Fruit fly (Drosophila melanogaster): ENCODE measurements around the gene Gpdh3.

The Gpdh3 gene

DNA sequence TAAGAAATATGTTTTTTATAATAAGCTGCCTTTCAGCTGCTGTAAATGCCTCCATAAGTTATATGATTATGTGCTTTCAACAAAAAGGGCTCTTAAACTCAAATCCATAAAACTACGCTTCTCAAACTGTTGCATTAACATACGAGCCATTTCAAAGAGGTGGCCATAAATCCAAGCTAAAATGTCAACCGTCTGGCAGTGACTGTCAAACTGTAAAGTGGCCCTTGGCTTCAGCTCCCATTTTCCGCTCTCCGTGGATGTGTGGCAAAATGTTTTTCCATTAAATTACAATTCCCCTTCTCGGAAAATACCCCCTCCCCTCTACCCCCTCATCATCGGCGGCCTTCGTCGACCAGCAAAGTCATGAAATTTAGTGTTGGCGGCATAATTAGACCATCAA lies 39.1 kb upstream of the Gpdh3 start:
- no peak for TF ChIP-seq CG4318 (GFP tag; optimal IDR thresholded peaks at IDR 0.05)
- no peak for TF ChIP-seq cyc (GFP tag; optimal IDR thresholded peaks at IDR 0.05)
- TF ChIP-seq CG8632 (GFP tag; optimal IDR thresholded peaks at IDR 0.05), result no peak
- no peak for TF ChIP-seq fkh (GFP tag; optimal IDR thresholded peaks at IDR 0.05)
- no peak for TF ChIP-seq topi (GFP tag; optimal IDR thresholded peaks at IDR 0.05)
- TF ChIP-seq Eip78C (GFP tag), result no peak
- no peak for TF ChIP-seq fd85E (GFP tag; optimal IDR thresholded peaks at IDR 0.05)
- no peak for TF ChIP-seq fd59A (GFP tag; optimal IDR thresholded peaks at IDR 0.05)
- no peak for TF ChIP-seq Sox15 (GFP tag; optimal IDR thresholded peaks at IDR 0.05)
- TF ChIP-seq CG8119 (GFP tag; IDR thresholded peaks at IDR 0.05), result no peak

DNA sequence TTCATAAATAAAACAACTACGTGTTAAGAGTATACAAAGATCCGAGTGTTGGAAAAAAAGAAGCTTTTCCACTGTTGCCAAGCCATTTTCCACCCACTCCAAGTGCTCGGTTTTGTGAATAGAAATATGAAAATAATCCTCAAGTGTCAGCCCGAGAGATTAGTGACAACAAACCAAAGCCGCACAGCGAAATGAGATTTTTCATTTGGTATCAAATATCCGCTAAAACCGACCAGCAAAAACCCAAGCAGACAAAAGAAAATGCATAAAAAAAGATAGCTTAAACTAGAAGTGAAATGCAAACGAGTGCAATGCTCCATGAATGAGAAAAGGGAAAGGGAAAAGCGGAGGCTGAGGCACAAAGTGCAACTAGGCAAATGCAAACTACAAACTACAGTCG lies 30.4 kb upstream of the Gpdh3 start, which contains the start of gene rdhB:
rdhB (plus strand) TSS at position 301 of the 400 bp plus-strand sequence.
- no peak for TF ChIP-seq Blimp-1 (GFP tag; optimal IDR thresholded peaks at IDR 0.05)
- TF ChIP-seq CG15336 (GFP tag; IDR thresholded peaks at IDR 0.05), result no peak
- TF ChIP-seq CG3919 (GFP tag; optimal IDR thresholded peaks at IDR 0.05), result no peak
- TF ChIP-seq CG9139 (GFP tag; optimal IDR thresholded peaks at IDR 0.05), result no peak
- TF ChIP-seq pdm3 (GFP tag; optimal IDR thresholded peaks at IDR 0.05), result no peak
- no peak for TF ChIP-seq CG8319 (GFP tag; optimal IDR thresholded peaks at IDR 0.05)
- no peak for TF ChIP-seq CG16779 (tag; optimal IDR thresholded peaks at IDR 0.05)
- no peak for TF ChIP-seq CG11294 (GFP tag; IDR thresholded peaks at IDR 0.05)
- TF ChIP-seq svp (GFP tag), result no peak
- no peak for TF ChIP-seq Hr39 (GFP tag; optimal IDR thresholded peaks at IDR 0.05)
- TF ChIP-seq CG6854 (GFP tag; optimal IDR thresholded peaks at IDR 0.05), result no peak
- no peak for TF ChIP-seq CG1621 (tag; optimal IDR thresholded peaks at IDR 0.05)
- TF ChIP-seq Eip93F (GFP tag; optimal IDR thresholded peaks at IDR 0.05), result no peak
- no peak for TF ChIP-seq CG6792 (GFP tag; optimal IDR thresholded peaks at IDR 0.05)
- no peak for TF ChIP-seq salr (GFP tag; optimal IDR thresholded peaks at IDR 0.05)
- TF ChIP-seq Hr38 (GFP tag; optimal IDR thresholded peaks at IDR 0.05), result no peak

DNA sequence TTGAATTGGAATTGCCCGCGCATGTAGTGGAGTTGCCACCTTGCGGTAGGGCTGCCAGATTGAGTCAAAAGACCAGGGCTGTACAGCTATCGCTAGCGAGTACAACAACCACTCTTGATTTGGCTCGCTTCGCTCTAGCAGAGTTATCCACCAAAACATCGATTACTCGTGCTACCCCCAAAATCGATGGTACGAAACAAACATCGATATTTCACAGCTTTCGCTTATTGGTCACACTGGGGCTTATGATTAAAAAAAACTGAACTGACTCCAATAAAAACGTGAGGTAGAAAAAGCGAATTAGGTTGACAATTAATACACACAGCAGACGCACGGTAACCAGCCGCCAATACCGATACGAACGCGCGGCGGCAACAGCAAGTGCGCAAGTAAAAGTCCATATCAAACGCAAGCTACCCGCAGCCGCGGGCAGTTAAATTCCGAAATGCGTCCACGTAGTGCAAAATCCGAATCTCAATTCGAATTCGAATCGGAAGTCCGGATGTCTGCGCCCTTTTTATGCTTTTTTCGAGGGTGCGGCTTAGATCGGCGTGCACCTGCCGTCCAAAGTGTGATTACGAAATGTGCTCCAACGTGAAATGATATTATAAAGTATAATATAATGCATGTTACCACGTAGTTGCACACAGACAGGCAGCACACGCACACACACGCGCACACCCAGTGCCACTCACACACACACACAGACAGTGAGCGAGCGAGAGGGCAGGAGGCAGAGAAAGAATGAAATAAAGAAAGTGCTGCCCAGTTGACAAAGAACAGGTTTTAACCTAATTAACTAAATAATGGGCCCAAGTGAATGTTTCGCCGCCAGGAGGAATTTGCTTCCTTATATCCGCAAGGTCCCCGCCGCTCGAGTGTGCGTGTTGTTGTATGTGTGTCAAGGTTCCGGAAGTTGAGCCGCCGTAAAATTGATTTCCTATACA lies 25.1 kb upstream of the Gpdh3 start, which contains the start of gene Sar1:
Sar1 (plus strand) TSS at position 222 of the 947 bp plus-strand sequence.
- no peak for TF ChIP-seq Gug (GFP tag; IDR thresholded peaks at IDR 0.05)
- peak; percentile 1 for TF ChIP-seq CG3919 (GFP tag; optimal IDR thresholded peaks at IDR 0.05)
- no peak for TF ChIP-seq fd85E (GFP tag; optimal IDR thresholded peaks at IDR 0.05)
- no peak for TF ChIP-seq CG3032 (tag; optimal IDR thresholded peaks at IDR 0.05)
- TF ChIP-seq CG9139 (GFP tag; optimal IDR thresholded peaks at IDR 0.05), result no peak
- TF ChIP-seq dac (GFP tag; optimal IDR thresholded peaks at IDR 0.05), result no peak
- peak; percentile 71 for TF ChIP-seq Sox14 (GFP tag; optimal IDR thresholded peaks at IDR 0.05)
- no peak for TF ChIP-seq CG7368 (GFP tag; optimal IDR thresholded peaks at IDR 0.05)
- no peak for TF ChIP-seq salr (GFP tag; optimal IDR thresholded peaks at IDR 0.05)
- no peak for TF ChIP-seq CG6792 (GFP tag; optimal IDR thresholded peaks at IDR 0.05)
- TF ChIP-seq CG6163 (GFP tag; IDR thresholded peaks at IDR 0.05), result no peak
- peak; percentile 75 for TF ChIP-seq vri (GFP tag; optimal IDR thresholded peaks at IDR 0.05)
- no peak for TF ChIP-seq CG15336 (GFP tag; IDR thresholded peaks at IDR 0.05)
- no peak for TF ChIP-seq topi (GFP tag; optimal IDR thresholded peaks at IDR 0.05)
- TF ChIP-seq spab (GFP tag; optimal IDR thresholded peaks at IDR 0.05), result no peak
- TF ChIP-seq achi (GFP tag; optimal IDR thresholded peaks at IDR 0.05), result no peak
- no peak for TF ChIP-seq Hr38 (GFP tag; optimal IDR thresholded peaks at IDR 0.05)
- no peak for TF ChIP-seq net (GFP tag; optimal IDR thresholded peaks at IDR 0.05)
- TF ChIP-seq Ets96B (tag; optimal IDR thresholded peaks at IDR 0.05), result no peak
- TF ChIP-seq CG11762 (GFP tag; optimal IDR thresholded peaks at IDR 0.05; ENCODE audit: insufficient read depth), result no peak
- TF ChIP-seq fkh (GFP tag; optimal IDR thresholded peaks at IDR 0.05), result no peak
- TF ChIP-seq ss (GFP tag; optimal IDR thresholded peaks at IDR 0.05), result peak; percentile 44 to 60
- TF ChIP-seq Sox15 (GFP tag; optimal IDR thresholded peaks at IDR 0.05), result no peak
- no peak for TF ChIP-seq lz (GFP tag; optimal IDR thresholded peaks at IDR 0.05)
- no peak for TF ChIP-seq fd59A (GFP tag; optimal IDR thresholded peaks at IDR 0.05)
- TF ChIP-seq CG8319 (GFP tag; optimal IDR thresholded peaks at IDR 0.05), result no peak
- no peak for TF ChIP-seq CG11294 (GFP tag; IDR thresholded peaks at IDR 0.05)
- no peak for TF ChIP-seq acj6 (GFP tag; optimal IDR thresholded peaks at IDR 0.05)
- TF ChIP-seq CG8632 (GFP tag; optimal IDR thresholded peaks at IDR 0.05), result no peak
- TF ChIP-seq dsx (GFP tag; optimal IDR thresholded peaks at IDR 0.05; ENCODE audit: poor library complexity, severe bottlenecking), result no peak
- peak; percentile 1 for TF ChIP-seq cyc (GFP tag; optimal IDR thresholded peaks at IDR 0.05)
- TF ChIP-seq Smox (GFP tag; optimal IDR thresholded peaks at IDR 0.05), result no peak
- peak; percentile 96 for TF ChIP-seq Blimp-1 (GFP tag; optimal IDR thresholded peaks at IDR 0.05)
- TF ChIP-seq Hr4 (GFP tag; optimal IDR thresholded peaks at IDR 0.05), result no peak

Measured in whole organism, prepupa.